Worm (Caenorhabditis elegans) whole organism, young adult: ENCODE data around the gene Y37A1B.4.

Source experiments
- C06A6.2 ChIP-seq: fragments of 200-800 bp; sonication (Bioruptor generic); conservative IDR thresholded peaks from 2 replicates; pipeline ENCODE4 v1.3.6; 2022; ENCODE audit warnings: missing genetic modification characterization, missing compliant biosample characterization
- F52B5.7 ChIP-seq: sonication (generic microtip); optimal IDR thresholded peaks from 2 replicates; lab custom pipeline; 2016; ENCODE audit warnings: mild to moderate bottlenecking, missing genetic modification characterization, missing compliant biosample characterization
- Y53F4B.3 ChIP-seq: fragments of 200-800 bp; sonication (Bioruptor generic); IDR thresholded peaks from 2 replicates; pipeline ENCODE4 v1.3.6; 2022; ENCODE audit warnings: missing genetic modification reagents, missing genetic modification characterization, missing compliant biosample characterization
- Y79H2A.3 ChIP-seq: fragments of 200-800 bp; sonication (Bioruptor generic); conservative IDR thresholded peaks from 2 replicates; pipeline ENCODE4 v1.3.6; 2022; ENCODE audit warnings: missing genetic modification reagents, missing genetic modification characterization, missing compliant biosample characterization
- ama-1 ChIP-seq, 3 experiments: fragments of 150-350 bp in 1 of 3; sonication (generic microtip) in 2 of 3; optimal IDR thresholded peaks; 2 replicates each; lab custom pipeline; 2014 to 2018; ENCODE audit warnings: missing biosample characterization in 2 of 3, missing genetic modification characterization in 2 of 3, missing genetic modification reagents in 2 of 3
- aptf-3 ChIP-seq: fragments of 200-800 bp; sonication (Bioruptor generic); IDR thresholded peaks from 2 replicates; pipeline ENCODE4 v1.3.6; 2022; ENCODE audit warnings: missing genetic modification characterization, missing compliant biosample characterization
- ceh-91 ChIP-seq: fragments of 200-800 bp; sonication (Bioruptor generic); IDR thresholded peaks from 2 replicates; pipeline ENCODE4 v1.3.6; 2022; ENCODE audit warnings: missing genetic modification reagents, missing genetic modification characterization, missing compliant biosample characterization
- egl-18 ChIP-seq: fragments of 200-800 bp; sonication (Bioruptor generic); IDR thresholded peaks from 2 replicates; pipeline ENCODE4 v1.3.6; 2022; ENCODE audit warnings: missing genetic modification reagents, missing genetic modification characterization, missing compliant biosample characterization
- fkh-3 ChIP-seq: sonication (generic microtip); optimal IDR thresholded peaks from 2 replicates; lab custom pipeline; 2016; ENCODE audit warnings: mild to moderate bottlenecking, missing genetic modification characterization, missing compliant biosample characterization
- lin-26 ChIP-seq: fragments of 200-800 bp; sonication (Bioruptor generic); IDR thresholded peaks from 2 replicates; pipeline ENCODE4 v1.3.6; 2022; ENCODE audit warnings: missing genetic modification reagents, missing genetic modification characterization, missing compliant biosample characterization
- nfyb-1 ChIP-seq: fragments of 200-800 bp; sonication (Bioruptor generic); IDR thresholded peaks from 2 replicates; pipeline ENCODE4 v1.3.6; 2022; ENCODE audit warnings: missing genetic modification reagents, missing genetic modification characterization, missing compliant biosample characterization
- sea-2 ChIP-seq: fragments of 200-800 bp; sonication (Bioruptor generic); IDR thresholded peaks from 2 replicates; pipeline ENCODE4 v1.3.6; 2022; ENCODE audit warnings: missing genetic modification characterization, missing compliant biosample characterization
- ztf-18 ChIP-seq: sonication (generic microtip); optimal IDR thresholded peaks from 2 replicates; lab custom pipeline; 2016; ENCODE audit warnings: missing genotype, mild to moderate bottlenecking, missing genetic modification characterization, missing compliant biosample characterization

ce11 chrIV:14013692-14014091 lies 46.8 kb downstream of the Y37A1B.4 start:
- TF ChIP-seq F52B5.7 (tag; lab: Kevin White, UChicago) (no peak), fkh-3 (tag; lab: Kevin White, UChicago) (no peak), aptf-3 (0 out of 2 replicates have a peak, but pooled peaks have one; percentile 26), lin-26 (no peak), egl-18 (no peak), ztf-18 (no peak), nfyb-1 (GFP tag; lab: Robert Waterston, UW) (no peak), ceh-91 (GFP tag; lab: Robert Waterston, UW) (no peak), Y79H2A.3 (no peak), sea-2 (GFP tag; lab: Robert Waterston, UW) (no peak), Y53F4B.3 (GFP tag; lab: Robert Waterston, UW) (no peak), ama-1 (optimal IDR thresholded peaks at IDR 0.05; lab: Kevin White, UChicago) (no peak), ama-1 (GFP tag; optimal IDR thresholded peaks at IDR 0.05; lab: Kevin White, UChicago) (peak; percentile 1 to 70), C06A6.2 (GFP tag; lab: Robert Waterston, UW) (no peak)
